Worm (Caenorhabditis elegans): ENCODE results near the gene F08B12.11.

ce11 chrX:11405908-11406307 lies 21.1 kb downstream of the F08B12.11 start, which contains the start of gene slo-2:
- TF ChIP-seq elt-3 (tag; optimal IDR thresholded peaks at IDR 0.05): no peak
- peak; percentile 89 for TF ChIP-seq ces-1 (GFP tag; optimal IDR thresholded peaks at IDR 0.05)
- TF ChIP-seq nhr-237 (tag; optimal IDR thresholded peaks at IDR 0.05): no peak
- no peak for TF ChIP-seq lin-13 (tag; optimal IDR thresholded peaks at IDR 0.05)
- no peak for TF ChIP-seq snpc-4 (tag; optimal IDR thresholded peaks at IDR 0.05)
- no peak for TF ChIP-seq nhr-12 (tag; optimal IDR thresholded peaks at IDR 0.05)
- TF ChIP-seq mab-5 (tag; optimal IDR thresholded peaks at IDR 0.05): no peak
- TF ChIP-seq hlh-1 (tag; optimal IDR thresholded peaks at IDR 0.05): no peak
- no peak for TF ChIP-seq drap-1 (GFP tag; optimal IDR thresholded peaks at IDR 0.05)
- TF ChIP-seq sem-2 (GFP tag; optimal IDR thresholded peaks at IDR 0.05): no peak
